Fruit fly (Drosophila melanogaster) whole organism, embryonic: Measurements from ENCODE around the gene CG13898.
A peak's percentile ranks its signal among the peaks of the same experiment; 100 is the strongest.

ENCODE experiments used
- Aef1 ChIP-seq: fragments of 200-800 bp; sonication (Bioruptor generic); IDR thresholded peaks from 3 replicates; pipeline ENCODE4 v1.3.6; 2022; ENCODE audit warnings: missing biosample characterization, missing genetic modification characterization
- Antp ChIP-seq: fragments of 200-800 bp; sonication (Bioruptor generic); optimal IDR thresholded peaks from 3 replicates; lab custom pipeline; 2016; ENCODE audit warnings: missing biosample characterization, missing genetic modification characterization
- CG10267 ChIP-seq: fragments of 200-800 bp; sonication (Bioruptor generic); optimal IDR thresholded peaks from 2 replicates; lab custom pipeline; 2018; ENCODE audit warnings: missing biosample characterization, mild to moderate bottlenecking, missing genetic modification characterization, moderate library complexity
- CG10462 ChIP-seq: fragments of 200-800 bp; sonication (Bioruptor generic); optimal IDR thresholded peaks from 2 replicates; lab custom pipeline; 2016; ENCODE audit warnings: missing biosample characterization, missing genetic modification characterization
- CG10543 ChIP-seq: fragments of 200-800 bp; sonication (Bioruptor generic); optimal IDR thresholded peaks from 3 replicates; lab custom pipeline; 2017; ENCODE audit warnings: missing biosample characterization, mild to moderate bottlenecking, missing genetic modification characterization, moderate library complexity
- CG11093 ChIP-seq: fragments of 200-800 bp; sonication (Bioruptor generic); IDR thresholded peaks from 3 replicates; pipeline ENCODE4 v1.3.6; 2022; ENCODE audit warnings: missing biosample characterization, missing genetic modification characterization
- CG12104 ChIP-seq: fragments of 200-800 bp; sonication (Bioruptor generic); optimal IDR thresholded peaks from 3 replicates; lab custom pipeline; 2016; ENCODE audit warnings: missing biosample characterization, missing genetic modification characterization
- CG12219 ChIP-seq: fragments of 200-800 bp; sonication (Bioruptor generic); optimal IDR thresholded peaks from 3 replicates; lab custom pipeline; 2018; ENCODE audit warnings: missing biosample characterization, mild to moderate bottlenecking, missing genetic modification characterization
- CG12391 ChIP-seq: fragments of 200-800 bp; sonication (Bioruptor generic); optimal IDR thresholded peaks from 3 replicates; lab custom pipeline; 2018; ENCODE audit warnings: missing biosample characterization, mild to moderate bottlenecking, missing genetic modification characterization, moderate library complexity
- CG15011 ChIP-seq: fragments of 200-800 bp; sonication (Bioruptor generic); optimal IDR thresholded peaks from 3 replicates; lab custom pipeline; 2018; ENCODE audit warnings: missing biosample characterization, mild to moderate bottlenecking, missing genetic modification characterization
- CG15514 ChIP-seq: fragments of 200-800 bp; sonication (Bioruptor generic); optimal IDR thresholded peaks from 3 replicates; lab custom pipeline; 2017; ENCODE audit warnings: missing biosample characterization, missing genetic modification characterization, mild to moderate bottlenecking, moderate library complexity, missing genetic modification reagents
- CG15601 ChIP-seq: fragments of 200-800 bp; sonication (Bioruptor generic); optimal IDR thresholded peaks from 3 replicates; lab custom pipeline; 2019; ENCODE audit warnings: missing biosample characterization, mild to moderate bottlenecking, missing genetic modification characterization, moderate library complexity
- CG17186 ChIP-seq: fragments of 200-800 bp; sonication (Bioruptor generic); optimal IDR thresholded peaks from 3 replicates; lab custom pipeline; 2017; ENCODE audit warnings: missing biosample characterization, missing genetic modification reagents, missing genetic modification characterization
- CG17361 ChIP-seq: fragments of 200-800 bp; sonication (Bioruptor generic); IDR thresholded peaks from 3 replicates; pipeline ENCODE4 v1.3.6; 2022; ENCODE audit warnings: missing biosample characterization, missing genetic modification characterization
- CG2199 ChIP-seq: fragments of 200-800 bp; sonication (Bioruptor generic); IDR thresholded peaks from 3 replicates; pipeline ENCODE4 v1.3.6; 2022; ENCODE audit warnings: missing biosample characterization, missing genetic modification characterization
- CG31388 ChIP-seq: fragments of 200-800 bp; sonication (Bioruptor generic); optimal IDR thresholded peaks from 2 replicates; lab custom pipeline; 2016; ENCODE audit warnings: missing biosample characterization, missing genetic modification characterization
- CG7357 ChIP-seq: fragments of 200-800 bp; sonication (Bioruptor generic); IDR thresholded peaks from 3 replicates; pipeline ENCODE4 v1.3.6; 2022; ENCODE audit warnings: missing biosample characterization, missing genetic modification characterization
- CG7556 ChIP-seq: fragments of 200-800 bp; sonication (Bioruptor generic); optimal IDR thresholded peaks from 2 replicates; lab custom pipeline; 2017; ENCODE audit warnings: missing biosample characterization, mild to moderate bottlenecking, missing genetic modification characterization
- CG7786 ChIP-seq: fragments of 200-800 bp; sonication (Bioruptor generic); optimal IDR thresholded peaks from 2 replicates; lab custom pipeline; 2016; ENCODE audit warnings: missing biosample characterization, missing genetic modification characterization
- CG8089 ChIP-seq: fragments of 200-800 bp; sonication (Bioruptor generic); optimal IDR thresholded peaks from 3 replicates; lab custom pipeline; 2016; ENCODE audit warnings: missing biosample characterization, missing genetic modification characterization
- Dip3 ChIP-seq: fragments of 200-800 bp; sonication (Bioruptor generic); optimal IDR thresholded peaks from 3 replicates; lab custom pipeline; 2016; ENCODE audit warnings: missing biosample characterization, missing genetic modification characterization
- Dll ChIP-seq: fragments of 200-800 bp; sonication (Bioruptor generic); IDR thresholded peaks from 4 replicates; pipeline ENCODE4 v1.3.6; 2022; ENCODE audit warnings: missing biosample characterization, missing genetic modification characterization; ENCODE audit not compliant: partially characterized antibody
- ERR ChIP-seq: fragments of 200-800 bp; sonication (Bioruptor generic); optimal IDR thresholded peaks from 2 replicates; lab custom pipeline; 2016; ENCODE audit warnings: missing biosample characterization, missing genetic modification characterization
- HLHmδ ChIP-seq: fragments of 200-800 bp; sonication (Bioruptor generic); optimal IDR thresholded peaks from 2 replicates; lab custom pipeline; 2018; ENCODE audit warnings: missing biosample characterization, mild to moderate bottlenecking, missing genetic modification characterization, moderate library complexity
- Med ChIP-seq: fragments of 200-800 bp; sonication (Bioruptor generic); peaks from one replicate; lab custom pipeline; 2016; ENCODE audit warnings: missing biosample characterization, missing genetic modification characterization, mild to moderate bottlenecking, inconsistent platforms, moderate library complexity
- Mes4 ChIP-seq: fragments of 200-800 bp; sonication (Bioruptor generic); optimal IDR thresholded peaks from 2 replicates; lab custom pipeline; 2016; ENCODE audit warnings: missing biosample characterization, missing genetic modification characterization
- NK7.1 ChIP-seq: fragments of 200-800 bp; sonication (Bioruptor generic); optimal IDR thresholded peaks from 3 replicates; lab custom pipeline; 2016; ENCODE audit warnings: missing biosample characterization, missing genetic modification characterization
- Pdp1 ChIP-seq, 2 experiments: fragments of 200-800 bp; sonication (Bioruptor generic); optimal IDR thresholded peaks; 3 replicates each; lab custom pipeline; 2016; ENCODE audit warnings: missing biosample characterization in 2 of 2, missing genetic modification characterization in 2 of 2, mild to moderate bottlenecking in 1 of 2, moderate library complexity in 1 of 2
- Sox100B ChIP-seq: fragments of 200-800 bp; sonication (Bioruptor generic); optimal IDR thresholded peaks from 3 replicates; lab custom pipeline; 2018; ENCODE audit warnings: missing biosample characterization, mild to moderate bottlenecking, missing genetic modification characterization
- ash1 ChIP-seq: fragments of 200-800 bp; sonication (Bioruptor generic); optimal IDR thresholded peaks from 2 replicates; lab custom pipeline; 2018; ENCODE audit warnings: missing biosample characterization, mild to moderate bottlenecking, missing genetic modification characterization
- bigmax ChIP-seq: fragments of 200-800 bp; sonication (Bioruptor generic); optimal IDR thresholded peaks from 2 replicates; lab custom pipeline; 2018; ENCODE audit warnings: missing biosample characterization, mild to moderate bottlenecking, missing genetic modification characterization
- bsh ChIP-seq, 2 experiments: fragments of 200-800 bp; sonication (Bioruptor generic); optimal IDR thresholded peaks; 2 replicates each; lab custom pipeline; 2017 to 2018; ENCODE audit warnings: mild to moderate bottlenecking in 2 of 2, missing biosample characterization in 2 of 2, missing genetic modification characterization in 2 of 2, moderate library complexity in 1 of 2
- danr ChIP-seq: fragments of 200-800 bp; sonication (Bioruptor generic); IDR thresholded peaks from 2 replicates; pipeline ENCODE4 v1.3.6; 2022; ENCODE audit warnings: missing biosample characterization, missing genetic modification characterization
- dimm ChIP-seq: fragments of 200-800 bp; sonication (Bioruptor generic); IDR thresholded peaks from 2 replicates; pipeline ENCODE4 v1.3.6; 2022; ENCODE audit warnings: missing biosample characterization, missing genetic modification characterization
- dysf ChIP-seq: fragments of 200-800 bp; sonication (Bioruptor generic); IDR thresholded peaks from 3 replicates; pipeline ENCODE4 v1.3.6; 2022; ENCODE audit warnings: missing biosample characterization, missing genetic modification characterization
- emc ChIP-seq: fragments of 200-800 bp; sonication (Bioruptor generic); optimal IDR thresholded peaks from 2 replicates; lab custom pipeline; 2016; ENCODE audit warnings: missing biosample characterization, missing genetic modification characterization
- esg ChIP-seq: fragments of 200-800 bp; sonication (Bioruptor generic); conservative IDR thresholded peaks from 2 replicates; pipeline ENCODE4 v1.3.6; 2022; ENCODE audit warnings: missing biosample characterization, missing genetic modification characterization
- gfzf ChIP-seq: fragments of 200-800 bp; sonication (Bioruptor generic); optimal IDR thresholded peaks from 2 replicates; lab custom pipeline; 2016; ENCODE audit warnings: missing biosample characterization, mild to moderate bottlenecking, missing genetic modification characterization, moderate library complexity
- gt ChIP-seq: fragments of 200-800 bp; sonication (Bioruptor generic); IDR thresholded peaks from 2 replicates; pipeline ENCODE4 v1.3.6; 2022; ENCODE audit warnings: missing biosample characterization, missing genetic modification characterization
- ind ChIP-seq: fragments of 200-800 bp; sonication (Bioruptor generic); optimal IDR thresholded peaks from 3 replicates; lab custom pipeline; 2016; ENCODE audit warnings: missing biosample characterization, missing genetic modification characterization
- klu ChIP-seq: fragments of 200-800 bp; sonication (Bioruptor generic); IDR thresholded peaks from 2 replicates; pipeline ENCODE4 v1.3.6; 2022; ENCODE audit warnings: missing biosample characterization, missing genetic modification characterization
- otp ChIP-seq: fragments of 200-800 bp; sonication (Bioruptor generic); IDR thresholded peaks from 3 replicates; pipeline ENCODE4, ENCODE4 v1.3.6; 2022; ENCODE audit warnings: missing biosample characterization, missing genetic modification characterization
- pnt ChIP-seq: fragments of 200-800 bp; sonication (Bioruptor generic); optimal IDR thresholded peaks from 3 replicates; lab custom pipeline; 2016; ENCODE audit warnings: missing biosample characterization, missing genetic modification characterization
- prd ChIP-seq, 3 experiments: fragments of >200 bp in 2 of 3; fragments of 200-800 bp in 1 of 3; sonication (Bioruptor generic) in 1 of 3; optimal IDR thresholded peaks in 2 of 3; IDR thresholded peaks in 1 of 3; 2 replicates in 2 of 3; 3 replicates in 1 of 3; pipeline versions ENCODE4 v1.3.6 to Lab custom; 2017 to 2022; ENCODE audit warnings: missing biosample characterization in 1 of 3, missing genetic modification characterization in 1 of 3
- pzg ChIP-seq: fragments of 200-800 bp; sonication (Bioruptor generic); optimal IDR thresholded peaks from 3 replicates; lab custom pipeline; 2018; ENCODE audit warnings: missing biosample characterization, mild to moderate bottlenecking, missing genetic modification characterization, moderate library complexity
- tio ChIP-seq: fragments of 200-800 bp; sonication (Bioruptor generic); optimal IDR thresholded peaks from 2 replicates; lab custom pipeline; 2017; ENCODE audit warnings: missing biosample characterization, missing genetic modification characterization, inconsistent platforms
- tll ChIP-seq, 2 experiments: fragments of 200-800 bp in 1 of 2; fragments of >200 bp in 1 of 2; sonication (Bioruptor generic) in 1 of 2; optimal IDR thresholded peaks; 2 replicates each; lab custom pipeline; 2017 to 2019; ENCODE audit warnings: missing biosample characterization in 2 of 2, missing genetic modification characterization in 2 of 2, mild to moderate bottlenecking in 1 of 2, moderate library complexity in 1 of 2
- tup ChIP-seq: fragments of 200-800 bp; sonication (Bioruptor generic); optimal IDR thresholded peaks from 2 replicates; lab custom pipeline; 2016; ENCODE audit warnings: missing biosample characterization, mild to moderate bottlenecking, missing genetic modification characterization, moderate library complexity

The CG13898 gene

dm6 chr3L:815234-816200 is 11.7 kb upstream of the CG13898 start (continued):
- TF ChIP-seq CG15011, result no peak
- no peak for TF ChIP-seq bigmax
- TF ChIP-seq NK7.1 (GFP tag; lab: Kevin White, UChicago), result no peak
- TF ChIP-seq CG31388 (GFP tag; lab: Kevin White, UChicago), result no peak
- no peak for TF ChIP-seq CG15514 (GFP tag; lab: Kevin White, UChicago)
- TF ChIP-seq ERR, result no peak
- no peak for TF ChIP-seq Dll (GFP tag; lab: Robert Waterston, UW)
- peak; percentile 32; the same call in 1 of the 3 replicates for TF ChIP-seq Aef1
- peak; percentile 35 for TF ChIP-seq Sox100B (GFP tag; lab: Kevin White, UChicago)
- peak; percentile 44; the same call in 1 of the 2 replicates for TF ChIP-seq dimm (GFP tag; lab: Robert Waterston, UW)
- TF ChIP-seq ash1 (GFP tag; lab: Kevin White, UChicago), result no peak
- TF ChIP-seq ind (GFP tag; lab: Kevin White, UChicago), result no peak
- peak; percentile 52; the same call in 2 of the 3 replicates for TF ChIP-seq dysf (GFP tag; lab: Robert Waterston, UW)
- TF ChIP-seq esg (GFP tag; lab: Robert Waterston, UW), result peak; percentile 51
- TF ChIP-seq CG7786 (GFP tag; lab: Kevin White, UChicago), result no peak
- no peak for TF ChIP-seq CG12219 (GFP tag; lab: Kevin White, UChicago)
- peak; percentile 31 for TF ChIP-seq CG15601 (tag; lab: Kevin White, UChicago)
- no peak for TF ChIP-seq gfzf (GFP tag; lab: Kevin White, UChicago)
- TF ChIP-seq otp (GFP tag; lab: Robert Waterston, UW), result no peak
- TF ChIP-seq CG17186 (GFP tag; lab: Kevin White, UChicago), result no peak
- TF ChIP-seq HLHmδ (GFP tag; lab: Kevin White, UChicago), result no peak
- no peak for TF ChIP-seq prd (optimal IDR thresholded peaks at IDR 0.05; lab: Kevin White, UChicago)
- peak; percentile 64; the same call in 2 of the 3 replicates for TF ChIP-seq prd (GFP tag; IDR thresholded peaks at IDR 0.05; lab: Robert Waterston, UW)
- no peak for TF ChIP-seq CG8089 (GFP tag; lab: Kevin White, UChicago)
- TF ChIP-seq tio, result no peak
- TF ChIP-seq CG10543, result peak; percentile 7
- peak; percentile 48; the same call in 1 of the 3 replicates for TF ChIP-seq CG11093 (GFP tag; lab: Robert Waterston, UW)
- TF ChIP-seq CG17361 (GFP tag; lab: Robert Waterston, UW), result no peak
- TF ChIP-seq CG12391 (tag; lab: Kevin White, UChicago), result peak; percentile 37
- TF ChIP-seq Antp, result no peak
- TF ChIP-seq Dip3 (GFP tag; lab: Kevin White, UChicago), result no peak
- TF ChIP-seq gt (GFP tag; lab: Robert Waterston, UW), result no peak
- TF ChIP-seq bsh (GFP tag; optimal IDR thresholded peaks at IDR 0.05; lab: Kevin White, UChicago), result peak in 1 of 2 experiments; percentile 44
- TF ChIP-seq Mes4 (GFP tag; lab: Kevin White, UChicago), result no peak
- no peak for TF ChIP-seq CG10267 (tag; lab: Kevin White, UChicago)
- peak; percentile 73 for TF ChIP-seq Med (GFP tag; lab: Kevin White, UChicago)
- no peak for TF ChIP-seq danr (GFP tag; lab: Robert Waterston, UW)
- TF ChIP-seq klu, result 0 out of 2 replicates have a peak, but pooled peaks have one; percentile 21
- TF ChIP-seq CG12104 (GFP tag; lab: Kevin White, UChicago), result no peak
- TF ChIP-seq Pdp1 (GFP tag; optimal IDR thresholded peaks at IDR 0.05; lab: Kevin White, UChicago), result no peak
- TF ChIP-seq emc (GFP tag; lab: Kevin White, UChicago), result no peak
- TF ChIP-seq tup (GFP tag; lab: Kevin White, UChicago), result no peak
- no peak for TF ChIP-seq pnt (GFP tag; lab: Kevin White, UChicago)
- no peak for TF ChIP-seq CG2199 (GFP tag; lab: Robert Waterston, UW)
- TF ChIP-seq tll (GFP tag; optimal IDR thresholded peaks at IDR 0.05; lab: Kevin White, UChicago), result no peak
- TF ChIP-seq CG7357 (GFP tag; lab: Robert Waterston, UW), result no peak
- TF ChIP-seq pzg (GFP tag; lab: Kevin White, UChicago), result no peak
- peak; percentile 11 for TF ChIP-seq CG7556 (GFP tag; lab: Kevin White, UChicago)
- no peak for TF ChIP-seq CG10462
